Worm (Caenorhabditis elegans) whole organism, L4 larva: ENCODE results near the gene F26G5.1.
A peak's percentile ranks its signal among the peaks of the same experiment; 100 is the strongest.

Experiments
- F10B5.3 ChIP-seq: sonication (generic microtip); optimal IDR thresholded peaks from 2 replicates; lab custom pipeline; 2016; ENCODE audit warnings: mild to moderate bottlenecking, missing genetic modification characterization, missing compliant biosample characterization
- F26F4.8 ChIP-seq: fragments of 200-800 bp; sonication (Bioruptor generic); conservative IDR thresholded peaks from 2 replicates; pipeline ENCODE4 v1.3.6; 2022; ENCODE audit warnings: missing genetic modification characterization, missing compliant biosample characterization
- F37D6.2 ChIP-seq: sonication (generic microtip); optimal IDR thresholded peaks from 2 replicates; lab custom pipeline; 2016; ENCODE audit warnings: mild to moderate bottlenecking, missing genetic modification characterization, missing compliant biosample characterization
- T20F7.1 ChIP-seq: fragments of 200-800 bp; sonication (Bioruptor generic); optimal IDR thresholded peaks from 2 replicates; lab custom pipeline; 2018; ENCODE audit warnings: mild to moderate bottlenecking, missing genetic modification characterization, missing compliant biosample characterization
- T26A8.4 ChIP-seq: fragments of 200-800 bp; sonication (Bioruptor generic); IDR thresholded peaks from 2 replicates; pipeline ENCODE4 v1.3.6; 2022; ENCODE audit warnings: missing genetic modification characterization, missing compliant biosample characterization
- aha-1 ChIP-seq: fragments of 150-350 bp; peaks from one replicate; lab custom pipeline; 2014; ENCODE audit warnings: missing biosample characterization, missing genetic modification characterization
- ceh-28 ChIP-seq: fragments of 150-350 bp; optimal IDR thresholded peaks from 2 replicates; lab custom pipeline; 2014; ENCODE audit warnings: missing biosample characterization, missing genetic modification reagents, missing genetic modification characterization
- ceh-44 ChIP-seq: fragments of 200-800 bp; sonication (Bioruptor generic); IDR thresholded peaks from 2 replicates; pipeline ENCODE4 v1.3.6; 2022; ENCODE audit warnings: missing genetic modification reagents, missing genetic modification characterization, missing compliant biosample characterization
- cey-2 ChIP-seq: sonication (generic microtip); optimal IDR thresholded peaks from 3 replicates; lab custom pipeline; 2017; ENCODE audit warnings: missing genetic modification characterization, mild to moderate bottlenecking, missing compliant biosample characterization, antibody characterized with exemption, borderline replicate concordance; ENCODE audit not compliant: insufficient read depth
- daf-16 ChIP-seq, 3 experiments: sonication (generic microtip); optimal IDR thresholded peaks; 2 replicates each; lab custom pipeline; 2016 to 2017; ENCODE audit warnings: missing genetic modification characterization in 3 of 3, missing genetic modification reagents in 3 of 3, mild to moderate bottlenecking in 2 of 3, missing compliant biosample characterization in 2 of 3, missing biosample characterization in 1 of 3, moderate library complexity in 1 of 3
- dmd-6 ChIP-seq: fragments of 200-800 bp; sonication (Bioruptor generic); IDR thresholded peaks from 2 replicates; pipeline ENCODE4 v1.3.6; 2022; ENCODE audit warnings: missing genetic modification reagents, missing genetic modification characterization, missing compliant biosample characterization
- dmd-8 ChIP-seq: fragments of 200-800 bp; sonication (Bioruptor generic); IDR thresholded peaks from 2 replicates; pipeline ENCODE4 v1.3.6; 2022; ENCODE audit warnings: missing genetic modification characterization, missing compliant biosample characterization
- dmd-9 ChIP-seq: fragments of 200-800 bp; sonication (Bioruptor generic); IDR thresholded peaks from 2 replicates; pipeline ENCODE4 v1.3.6; 2022; ENCODE audit warnings: missing genetic modification reagents, missing genetic modification characterization, missing compliant biosample characterization
- dve-1 ChIP-seq: sonication (generic microtip); optimal IDR thresholded peaks from 2 replicates; lab custom pipeline; 2017; ENCODE audit warnings: antibody characterized with exemption, mild to moderate bottlenecking, missing genetic modification characterization, missing compliant biosample characterization; ENCODE audit not compliant: insufficient read depth
- egl-27 ChIP-seq: sonication (generic microtip); optimal IDR thresholded peaks from 3 replicates; lab custom pipeline; 2017; ENCODE audit warnings: missing biosample characterization, missing genetic modification reagents, missing genetic modification characterization
- hif-1 ChIP-seq, 2 experiments: sonication (generic microtip); optimal IDR thresholded peaks; 2 replicates each; lab custom pipeline; 2016 to 2017; ENCODE audit warnings: missing compliant biosample characterization in 2 of 2, missing genetic modification characterization in 2 of 2, missing genetic modification reagents in 2 of 2, missing genotype in 2 of 2, mild to moderate bottlenecking in 1 of 2
- hlh-11 ChIP-seq: fragments of 200-800 bp; sonication (Bioruptor generic); optimal IDR thresholded peaks from 2 replicates; lab custom pipeline; 2018; ENCODE audit warnings: mild to moderate bottlenecking, missing genetic modification characterization, missing compliant biosample characterization
- hlh-30 ChIP-seq: sonication (generic microtip); optimal IDR thresholded peaks from 2 replicates; lab custom pipeline; 2017; ENCODE audit warnings: antibody characterized with exemption, mild to moderate bottlenecking, missing genetic modification characterization, missing compliant biosample characterization; ENCODE audit not compliant: insufficient read depth
- lin-13 ChIP-seq: fragments of 150-350 bp; optimal IDR thresholded peaks from 2 replicates; lab custom pipeline; 2014; ENCODE audit warnings: missing biosample characterization, missing genetic modification reagents, missing genetic modification characterization
- lin-29 ChIP-seq: fragments of 200-800 bp; sonication (Bioruptor generic); IDR thresholded peaks from 2 replicates; pipeline ENCODE4 v1.3.6; 2022; ENCODE audit warnings: missing genetic modification reagents, missing genetic modification characterization, missing compliant biosample characterization
- lsy-2 ChIP-seq, 2 experiments: fragments of 150-350 bp in 1 of 2; sonication (generic microtip) in 1 of 2; optimal IDR thresholded peaks; 2 replicates each; lab custom pipeline; 2014 to 2017; ENCODE audit warnings: missing biosample characterization in 2 of 2, missing genetic modification characterization in 2 of 2
- mes-2 ChIP-seq: sonication (generic microtip); optimal IDR thresholded peaks from 2 replicates; lab custom pipeline; 2016; ENCODE audit warnings: missing genotype, mild to moderate bottlenecking, missing genetic modification characterization, missing compliant biosample characterization; ENCODE audit not compliant: poor library complexity, severe bottlenecking
- mxl-2 ChIP-seq: fragments of 200-800 bp; sonication (Bioruptor generic); conservative IDR thresholded peaks from 2 replicates; pipeline ENCODE4 v1.3.6; 2022; ENCODE audit warnings: missing genetic modification reagents, missing genetic modification characterization, missing compliant biosample characterization
- nhr-11 ChIP-seq: fragments of 150-350 bp; optimal IDR thresholded peaks from 2 replicates; lab custom pipeline; 2014; ENCODE audit warnings: missing biosample characterization, missing genetic modification characterization
- nhr-111 ChIP-seq: fragments of 200-800 bp; sonication (Bioruptor generic); optimal IDR thresholded peaks from 2 replicates; lab custom pipeline; 2018; ENCODE audit warnings: mild to moderate bottlenecking, missing genetic modification characterization, missing compliant biosample characterization
- nhr-28 ChIP-seq: fragments of 150-350 bp; optimal IDR thresholded peaks from 2 replicates; lab custom pipeline; 2014; ENCODE audit warnings: missing biosample characterization, missing genetic modification characterization
- set-16 ChIP-seq: fragments of 200-800 bp; sonication (Bioruptor generic); IDR thresholded peaks from 2 replicates; pipeline ENCODE4 v1.3.6; 2022; ENCODE audit warnings: missing genetic modification reagents, missing genetic modification characterization, missing compliant biosample characterization
- snpc-4 ChIP-seq: fragments of 150-350 bp; optimal IDR thresholded peaks from 2 replicates; lab custom pipeline; 2014; ENCODE audit warnings: missing biosample characterization, missing genetic modification characterization
- tra-1 ChIP-seq: fragments of 200-800 bp; sonication (Bioruptor generic); IDR thresholded peaks from 2 replicates; pipeline ENCODE4 v1.3.6; 2022; ENCODE audit warnings: missing genetic modification reagents, missing genetic modification characterization, missing compliant biosample characterization
- unc-130 ChIP-seq: sonication (generic microtip); optimal IDR thresholded peaks from 2 replicates; lab custom pipeline; 2016; ENCODE audit warnings: missing genetic modification reagents, missing genetic modification characterization, missing compliant biosample characterization
- unc-62 ChIP-seq, 3 experiments: fragments of 150-350 bp in 1 of 3; sonication (generic microtip); optimal IDR thresholded peaks in 2 of 3; peaks in 1 of 3; 1 replicate in 1 of 3; 2 replicates in 2 of 3; lab custom pipeline; 2014 to 2017; ENCODE audit warnings: missing biosample characterization in 3 of 3, missing genetic modification characterization in 3 of 3, missing genetic modification reagents in 3 of 3, missing genotype in 1 of 3
- zip-2 ChIP-seq: fragments of 150-350 bp; optimal IDR thresholded peaks from 2 replicates; lab custom pipeline; 2014; ENCODE audit warnings: missing biosample characterization, missing genetic modification characterization

The F26G5.1 gene

DNA sequence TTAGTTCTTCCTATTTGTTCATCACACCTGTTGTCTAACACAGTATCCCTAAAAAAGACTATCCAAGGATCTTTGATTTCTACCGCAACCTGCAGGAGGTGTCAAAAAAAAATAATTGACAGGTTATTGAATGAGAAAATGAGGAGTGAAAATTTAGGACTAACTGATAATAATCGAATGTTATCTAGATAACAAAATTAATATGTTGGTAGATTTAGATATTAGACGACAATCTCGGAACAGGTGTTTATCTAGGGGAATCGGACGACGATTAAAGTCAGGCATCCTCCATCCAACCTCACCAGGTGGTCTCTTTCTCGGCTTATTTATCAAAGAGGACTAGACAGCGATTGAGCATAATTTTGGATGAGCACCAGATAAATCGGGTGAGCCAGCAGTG, 6.5 kb upstream of the F26G5.1 start:
- TF ChIP-seq unc-62 (GFP tag; optimal IDR thresholded peaks at IDR 0.05 in 1 of 2; lab: Kevin White, UChicago) (peak in 1 of 2 experiments; percentile 13), unc-62 (tag; optimal IDR thresholded peaks at IDR 0.05; lab: Kevin White, UChicago) (no peak), F10B5.3 (tag; lab: Kevin White, UChicago) (no peak), lin-13 (GFP tag; lab: Kevin White, UChicago) (no peak), dve-1 (peak; percentile 27), T20F7.1 (no peak), mes-2 (tag; lab: Kevin White, UChicago) (no peak), set-16 (GFP tag; lab: Robert Waterston, UW) (no peak), F26F4.8 (GFP tag; lab: Robert Waterston, UW) (no peak), lsy-2 (tag; optimal IDR thresholded peaks at IDR 0.05; lab: Kevin White, UChicago) (no peak), dmd-6 (GFP tag; lab: Robert Waterston, UW) (peak; percentile 17; the same call in 1 of the 2 replicates), egl-27 (tag; lab: Kevin White, UChicago) (no peak)

DNA sequence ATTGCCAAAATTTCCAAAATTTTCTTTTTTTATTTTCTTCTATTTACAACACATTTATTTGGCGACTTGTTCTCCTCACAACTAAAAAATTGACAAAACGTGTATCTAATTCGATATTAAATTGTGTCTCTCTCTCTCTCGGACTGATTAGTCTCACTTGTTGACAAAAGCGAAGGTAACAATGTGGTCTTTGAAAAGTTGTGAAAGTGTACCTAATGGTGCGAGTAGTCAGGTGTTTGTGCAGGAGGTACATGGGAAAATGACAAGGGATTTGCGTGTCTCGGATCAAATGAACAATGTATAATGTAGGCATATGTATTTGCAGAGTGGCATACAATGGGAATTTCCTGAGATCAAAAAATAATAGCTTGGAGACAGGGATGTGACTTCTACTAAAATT, 5.8 kb upstream of the F26G5.1 start:
- TF ChIP-seq tra-1 (GFP tag; lab: Robert Waterston, UW), result no peak
- no peak for TF ChIP-seq zip-2 (tag; lab: Kevin White, UChicago)
- no peak for TF ChIP-seq ceh-28
- TF ChIP-seq snpc-4 (tag; lab: Kevin White, UChicago), result no peak
- no peak for TF ChIP-seq cey-2 (tag; lab: Kevin White, UChicago)
- TF ChIP-seq nhr-11 (tag; lab: Kevin White, UChicago), result peak; percentile 11
- peak in 1 of 2 experiments; percentile 33 for TF ChIP-seq unc-62 (GFP tag; optimal IDR thresholded peaks at IDR 0.05 in 1 of 2; lab: Kevin White, UChicago)
- no peak for TF ChIP-seq unc-62 (tag; optimal IDR thresholded peaks at IDR 0.05; lab: Kevin White, UChicago)
- TF ChIP-seq nhr-28 (tag; lab: Kevin White, UChicago), result peak; percentile 48
- no peak for TF ChIP-seq daf-16 (GFP tag; optimal IDR thresholded peaks at IDR 0.05; lab: Kevin White, UChicago)
- TF ChIP-seq daf-16 (tag; optimal IDR thresholded peaks at IDR 0.05; lab: Kevin White, UChicago), result peak; percentile 61
- no peak for TF ChIP-seq lsy-2 (tag; optimal IDR thresholded peaks at IDR 0.05; lab: Kevin White, UChicago)
- no peak for TF ChIP-seq ceh-44 (GFP tag; lab: Robert Waterston, UW)
- peak; percentile 13 for TF ChIP-seq dve-1

DNA sequence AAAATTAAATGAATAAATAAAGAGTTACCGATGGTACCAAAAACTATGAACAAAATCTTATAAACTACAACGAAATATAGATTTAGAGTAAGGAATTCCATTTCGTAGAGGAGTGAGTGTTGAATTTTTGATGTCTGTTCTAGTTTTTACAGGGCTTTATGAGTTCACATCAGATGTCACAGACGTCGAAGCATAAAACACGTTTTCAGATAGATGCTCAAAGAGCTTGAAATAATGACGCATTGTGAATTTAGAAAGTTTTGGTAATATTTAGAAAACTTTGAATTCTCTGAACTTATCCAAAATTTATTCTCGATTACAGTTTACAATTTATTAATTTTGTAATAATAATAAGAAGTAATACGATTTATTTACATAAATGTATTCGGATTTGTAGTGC, 2.3 kb upstream of the F26G5.1 start, which contains the start of gene srsx-9:
TSS of gene srsx-9 (minus strand) at position 101 of the 400 bp plus-strand sequence.
- TF ChIP-seq lin-29 (GFP tag; lab: Robert Waterston, UW) (no peak), dmd-8 (GFP tag; lab: Robert Waterston, UW) (no peak), hlh-30 (tag; lab: Kevin White, UChicago) (no peak), mxl-2 (GFP tag; lab: Robert Waterston, UW) (no peak), set-16 (GFP tag; lab: Robert Waterston, UW) (no peak), daf-16 (GFP tag; optimal IDR thresholded peaks at IDR 0.05; lab: Kevin White, UChicago) (no peak), daf-16 (tag; optimal IDR thresholded peaks at IDR 0.05; lab: Kevin White, UChicago) (no peak), dmd-9 (no peak), nhr-28 (tag; lab: Kevin White, UChicago) (no peak), F37D6.2 (tag; lab: Kevin White, UChicago) (no peak)

DNA sequence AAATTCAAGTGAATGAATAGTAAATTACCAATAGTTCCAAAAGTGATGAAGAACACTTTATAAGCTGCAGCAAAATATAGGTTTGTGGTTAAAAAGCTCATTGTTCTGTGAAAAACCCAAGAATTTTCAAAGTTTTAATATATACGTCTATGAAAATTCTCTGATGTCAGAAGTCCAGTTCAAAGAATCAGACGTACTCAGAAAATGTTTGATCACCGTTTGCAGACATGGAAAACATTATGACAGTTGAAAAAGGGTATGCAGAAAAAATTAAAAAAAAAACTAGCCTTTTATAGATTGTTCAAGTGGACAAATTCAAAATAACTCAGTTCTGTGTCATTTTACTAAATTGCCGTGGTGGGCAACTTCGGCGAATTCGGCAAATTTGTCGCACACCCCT, 601 bp upstream of the F26G5.1 start, which contains the start of gene srsx-10:
TSS of gene srsx-10 (minus strand) at position 101 of the 400 bp plus-strand sequence.
- no peak for TF ChIP-seq mxl-2 (GFP tag; lab: Robert Waterston, UW)
- no peak for TF ChIP-seq tra-1 (GFP tag; lab: Robert Waterston, UW)
- no peak for TF ChIP-seq T26A8.4 (GFP tag; lab: Robert Waterston, UW)
- TF ChIP-seq aha-1, result no peak
- no peak for TF ChIP-seq nhr-111

DNA sequence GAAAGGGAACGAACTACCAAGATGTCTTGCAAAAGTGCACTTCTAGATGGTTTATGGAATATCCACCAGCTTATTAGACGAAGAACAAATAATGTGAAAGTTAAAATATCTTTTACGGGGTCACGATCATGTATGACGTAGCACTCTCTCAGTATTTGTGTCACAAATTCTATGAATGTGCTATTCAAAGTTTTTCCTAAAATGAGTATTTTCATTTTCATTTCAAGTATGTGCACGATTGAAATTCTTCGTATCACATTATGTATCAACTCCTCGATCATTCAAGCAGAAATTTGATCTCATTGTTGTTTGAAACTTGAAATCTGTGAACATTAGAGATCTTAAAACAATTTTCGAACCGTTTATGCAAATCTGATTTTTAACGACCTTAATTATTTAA, 2.3 kb downstream of the F26G5.1 start:
- TF ChIP-seq hlh-11 (tag; lab: Kevin White, UChicago) (no peak), unc-130 (GFP tag; lab: Kevin White, UChicago) (no peak), ceh-44 (GFP tag; lab: Robert Waterston, UW) (no peak), mes-2 (tag; lab: Kevin White, UChicago) (no peak), hif-1 (tag; optimal IDR thresholded peaks at IDR 0.05; lab: Kevin White, UChicago) (no peak)
